Fruit fly (Drosophila melanogaster) whole organism, prepupa: ENCODE results near the gene Tdg.

Experiments
- CG6792 ChIP-seq: fragments of 200-800 bp; sonication (Bioruptor generic); optimal IDR thresholded peaks from 3 replicates; lab custom pipeline; 2016; ENCODE audit warnings: missing biosample characterization, missing genetic modification characterization
- CG6854 ChIP-seq: fragments of 200-800 bp; sonication (Bioruptor generic); optimal IDR thresholded peaks from 2 replicates; lab custom pipeline; 2017; ENCODE audit warnings: missing biosample characterization, mild to moderate bottlenecking, missing genetic modification characterization
- OdsH ChIP-seq: fragments of 200-800 bp; sonication (Bioruptor generic); optimal IDR thresholded peaks from 3 replicates; lab custom pipeline; 2016; ENCODE audit warnings: missing biosample characterization, missing genetic modification characterization
- Smox ChIP-seq: fragments of 200-800 bp; sonication (Bioruptor generic); optimal IDR thresholded peaks from 3 replicates; lab custom pipeline; 2016; ENCODE audit warnings: missing biosample characterization, missing genetic modification characterization
- Sox102F ChIP-seq: fragments of 200-800 bp; sonication (Bioruptor generic); optimal IDR thresholded peaks from 2 replicates; lab custom pipeline; 2016; ENCODE audit warnings: missing biosample characterization, mild to moderate bottlenecking, missing genetic modification characterization
- achi ChIP-seq: fragments of 200-800 bp; sonication (Bioruptor generic); optimal IDR thresholded peaks from 3 replicates; lab custom pipeline; 2016; ENCODE audit warnings: missing biosample characterization, missing genetic modification characterization
- dac ChIP-seq: fragments of 200-800 bp; sonication (Bioruptor generic); optimal IDR thresholded peaks from 2 replicates; lab custom pipeline; 2017; ENCODE audit warnings: missing biosample characterization, mild to moderate bottlenecking, missing genetic modification characterization
- esn ChIP-seq: fragments of 200-800 bp; sonication (Bioruptor generic); optimal IDR thresholded peaks from 2 replicates; lab custom pipeline; 2016; ENCODE audit warnings: missing biosample characterization, mild to moderate bottlenecking, missing genetic modification characterization, moderate library complexity
- vri ChIP-seq: fragments of 200-800 bp; sonication (Bioruptor generic); optimal IDR thresholded peaks from 3 replicates; lab custom pipeline; 2016; ENCODE audit warnings: missing biosample characterization, mild to moderate bottlenecking, missing genetic modification characterization

dm6 chr4:588514-588913 is 30.9 kb upstream of the Tdg start:
- TF ChIP-seq Sox102F (GFP tag; lab: Kevin White, UChicago) (no peak), Smox (GFP tag; lab: Kevin White, UChicago) (no peak), achi (GFP tag; lab: Kevin White, UChicago) (no peak), CG6854 (GFP tag; lab: Kevin White, UChicago) (no peak), dac (GFP tag; lab: Kevin White, UChicago) (no peak), esn (GFP tag; lab: Kevin White, UChicago) (no peak), vri (GFP tag; lab: Kevin White, UChicago) (no peak), CG6792 (no peak), OdsH (no peak)
